Worm (Caenorhabditis elegans): ENCODE results near the gene R05D3.3.

Gene R05D3.3

DNA sequence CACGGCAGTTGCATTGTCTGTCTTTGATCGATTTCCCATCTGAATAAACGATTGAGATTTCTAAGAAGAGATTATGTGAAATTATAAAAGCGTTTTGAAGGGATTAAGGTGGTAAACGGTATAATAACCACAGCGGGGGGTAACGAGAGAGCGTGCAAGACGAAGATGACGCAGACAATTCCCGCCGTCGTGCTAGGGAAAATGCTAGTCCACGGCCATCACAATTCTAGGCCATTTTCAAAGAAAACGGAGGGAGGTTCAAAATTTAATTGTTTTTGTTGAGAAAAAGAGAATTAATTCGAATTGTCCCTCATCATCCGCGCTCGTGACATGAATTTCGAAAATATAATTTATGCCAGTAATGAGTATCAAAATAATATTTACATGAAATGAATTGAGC lies 44.7 kb upstream of the R05D3.3 start, which contains the start of gene F10E9.11 (continued):
- peak; percentile 73 for TF ChIP-seq dmd-4 (tag; optimal IDR thresholded peaks at IDR 0.05; ENCODE audit: borderline replicate concordance)
- peak; percentile 79 for TF ChIP-seq lim-6 (tag; optimal IDR thresholded peaks at IDR 0.05)
- TF ChIP-seq rnt-1 (tag; optimal IDR thresholded peaks at IDR 0.05): peak; percentile 84
- peak; percentile 50 for TF ChIP-seq ceh-18 (tag; optimal IDR thresholded peaks at IDR 0.05)
- TF ChIP-seq ceh-48 (tag; optimal IDR thresholded peaks at IDR 0.05): no peak
- peak; percentile 1 for TF ChIP-seq gmeb-2 (tag; optimal IDR thresholded peaks at IDR 0.05)
- TF ChIP-seq unc-86 (tag; optimal IDR thresholded peaks at IDR 0.05): peak; percentile 45
- no peak for TF ChIP-seq ceh-19 (GFP tag; optimal IDR thresholded peaks at IDR 0.05)
- no peak for TF ChIP-seq C38D4.7 (GFP tag; optimal IDR thresholded peaks at IDR 0.05)
- TF ChIP-seq nhr-232 (tag; optimal IDR thresholded peaks at IDR 0.05): no peak
- no peak for TF ChIP-seq pha-4 (tag; optimal IDR thresholded peaks at IDR 0.05)
- no peak for TF ChIP-seq fkh-10 (GFP tag; optimal IDR thresholded peaks at IDR 0.05)
- TF ChIP-seq zip-5 (tag; optimal IDR thresholded peaks at IDR 0.05): peak; percentile 86
- peak; percentile 41; the same call in 1 of the 2 replicates for TF ChIP-seq unc-3 (GFP tag; conservative IDR thresholded peaks at IDR 0.05)
- TF ChIP-seq unc-3 (tag; optimal IDR thresholded peaks at IDR 0.05): peak; percentile 33
- TF ChIP-seq pag-3 (tag; optimal IDR thresholded peaks at IDR 0.05; ENCODE audit: borderline replicate concordance): no peak
- peak; percentile 56 for TF ChIP-seq fkh-6 (tag; optimal IDR thresholded peaks at IDR 0.05)
- TF ChIP-seq odd-2 (tag; optimal IDR thresholded peaks at IDR 0.05): no peak
- peak; percentile 100 for TF ChIP-seq ref-2 (tag; optimal IDR thresholded peaks at IDR 0.05)
- TF ChIP-seq ceh-45 (GFP tag; IDR thresholded peaks at IDR 0.05): no peak
- no peak for TF ChIP-seq sox-2 (GFP tag; IDR thresholded peaks at IDR 0.05)
- TF ChIP-seq ahr-1 (tag; optimal IDR thresholded peaks at IDR 0.05): peak; percentile 53
- no peak for TF ChIP-seq Y22D7AL.16 (tag; optimal IDR thresholded peaks at IDR 0.05)
- TF ChIP-seq unc-42 (tag; optimal IDR thresholded peaks at IDR 0.05): peak; percentile 69
- peak; percentile 96 for TF ChIP-seq C08G9.2 (tag; optimal IDR thresholded peaks at IDR 0.05)
- no peak for TF ChIP-seq pros-1 (tag; optimal IDR thresholded peaks at IDR 0.05)
- TF ChIP-seq F13H6.1 (tag; optimal IDR thresholded peaks at IDR 0.05): peak; percentile 79
- no peak for TF ChIP-seq ceh-22 (tag; optimal IDR thresholded peaks at IDR 0.05)
- peak; percentile 47 for TF ChIP-seq elt-2 (tag; optimal IDR thresholded peaks at IDR 0.05)
- TF ChIP-seq hlh-8 (tag; optimal IDR thresholded peaks at IDR 0.05): peak; percentile 86
- peak; percentile 53 for TF ChIP-seq sdc-2 (tag; optimal IDR thresholded peaks at IDR 0.05)
- no peak for TF ChIP-seq K09A11.1 (tag; optimal IDR thresholded peaks at IDR 0.05; ENCODE audit: insufficient read depth)
- TF ChIP-seq ceh-6 (GFP tag; optimal IDR thresholded peaks at IDR 0.05): peak; percentile 8
- TF ChIP-seq ets-4 (tag; optimal IDR thresholded peaks at IDR 0.05): peak; percentile 94
- TF ChIP-seq nfya-1 (tag; optimal IDR thresholded peaks at IDR 0.05): peak; percentile 62
- no peak for TF ChIP-seq madf-2 (tag; optimal IDR thresholded peaks at IDR 0.05)
- TF ChIP-seq ama-1 (optimal IDR thresholded peaks at IDR 0.05): no peak
- TF ChIP-seq hlh-15 (tag; optimal IDR thresholded peaks at IDR 0.05): no peak
- TF ChIP-seq mec-3 (tag; optimal IDR thresholded peaks at IDR 0.05; ENCODE audit: borderline replicate concordance): peak; percentile 76
- TF ChIP-seq syd-9 (tag; optimal IDR thresholded peaks at IDR 0.05): no peak
- TF ChIP-seq ceh-2 (tag; optimal IDR thresholded peaks at IDR 0.05): peak; percentile 97
- peak; percentile 16 for TF ChIP-seq eyg-1 (tag; optimal IDR thresholded peaks at IDR 0.05)
- peak; percentile 37 for TF ChIP-seq pha-2 (tag; optimal IDR thresholded peaks at IDR 0.05)
- TF ChIP-seq hlh-30 (tag; optimal IDR thresholded peaks at IDR 0.05; ENCODE audit: insufficient read depth): peak; percentile 13
- TF ChIP-seq nhr-11 (tag; optimal IDR thresholded peaks at IDR 0.05): no peak
- peak; percentile 43 for TF ChIP-seq ttx-3 (tag; optimal IDR thresholded peaks at IDR 0.05)
